Fruit fly (Drosophila melanogaster) whole organism, embryonic: Measurements from ENCODE around the gene CG9132.

ENCODE experiments used
- Atf3 ChIP-seq: fragments of 200-800 bp; sonication (Bioruptor generic); optimal IDR thresholded peaks from 3 replicates; lab custom pipeline; 2016; ENCODE audit warnings: missing biosample characterization, missing genetic modification characterization
- BEAF-32 ChIP-seq: fragments of 200-800 bp; sonication (Bioruptor generic); optimal IDR thresholded peaks from 3 replicates; lab custom pipeline; 2017; ENCODE audit warnings: missing biosample characterization, missing genetic modification characterization, mild to moderate bottlenecking, moderate library complexity, missing genetic modification reagents
- Blimp-1 ChIP-seq: fragments of 200-800 bp; sonication (Bioruptor generic); optimal IDR thresholded peaks from 3 replicates; lab custom pipeline; 2018; ENCODE audit warnings: missing biosample characterization, missing genetic modification characterization, mild to moderate bottlenecking, moderate library complexity, missing genetic modification reagents
- CG10321 ChIP-seq: fragments of 200-800 bp; sonication (Bioruptor generic); IDR thresholded peaks from 2 replicates; pipeline ENCODE4 v1.3.6; 2022; ENCODE audit warnings: missing biosample characterization, missing genetic modification characterization
- CG10543 ChIP-seq: fragments of 200-800 bp; sonication (Bioruptor generic); optimal IDR thresholded peaks from 3 replicates; lab custom pipeline; 2017; ENCODE audit warnings: missing biosample characterization, mild to moderate bottlenecking, missing genetic modification characterization, moderate library complexity
- CG10979 ChIP-seq: fragments of 200-800 bp; sonication (Bioruptor generic); optimal IDR thresholded peaks from 2 replicates; lab custom pipeline; 2018; ENCODE audit warnings: missing biosample characterization, mild to moderate bottlenecking, missing genetic modification characterization, moderate library complexity
- CG11504 ChIP-seq: fragments of 200-800 bp; sonication (Bioruptor generic); optimal IDR thresholded peaks from 3 replicates; lab custom pipeline; 2019; ENCODE audit warnings: missing biosample characterization, mild to moderate bottlenecking, missing genetic modification characterization, moderate library complexity
- CG12219 ChIP-seq: fragments of 200-800 bp; sonication (Bioruptor generic); optimal IDR thresholded peaks from 3 replicates; lab custom pipeline; 2018; ENCODE audit warnings: missing biosample characterization, mild to moderate bottlenecking, missing genetic modification characterization
- CG12942 ChIP-seq: fragments of 200-800 bp; sonication (Bioruptor generic); optimal IDR thresholded peaks from 3 replicates; lab custom pipeline; 2016; ENCODE audit warnings: missing biosample characterization, missing genetic modification characterization
- CG14860 ChIP-seq: fragments of 200-800 bp; sonication (Bioruptor generic); IDR thresholded peaks from 3 replicates; pipeline ENCODE4 v1.3.6; 2022; ENCODE audit warnings: missing biosample characterization, missing genetic modification characterization; ENCODE audit not compliant: partially characterized antibody
- CG16863 ChIP-seq: fragments of 200-800 bp; sonication (Bioruptor generic); optimal IDR thresholded peaks from 3 replicates; lab custom pipeline; 2016; ENCODE audit warnings: missing biosample characterization, missing genetic modification characterization
- CG17359 ChIP-seq: fragments of 200-800 bp; sonication (Bioruptor generic); optimal IDR thresholded peaks from 3 replicates; lab custom pipeline; 2018; ENCODE audit warnings: missing biosample characterization, mild to moderate bottlenecking, missing genetic modification characterization, moderate library complexity
- CG17829 ChIP-seq: fragments of 200-800 bp; optimal IDR thresholded peaks from 2 replicates; lab custom pipeline; 2019; ENCODE audit warnings: missing biosample characterization, mild to moderate bottlenecking, missing genetic modification characterization, moderate library complexity
- CG1832 ChIP-seq: fragments of 200-800 bp; sonication (Bioruptor generic); optimal IDR thresholded peaks from 2 replicates; lab custom pipeline; 2017; ENCODE audit warnings: missing biosample characterization, mild to moderate bottlenecking, missing genetic modification characterization, inconsistent platforms
- CG2199 ChIP-seq: fragments of 200-800 bp; sonication (Bioruptor generic); IDR thresholded peaks from 3 replicates; pipeline ENCODE4 v1.3.6; 2022; ENCODE audit warnings: missing biosample characterization, missing genetic modification characterization
- CG31224 ChIP-seq: fragments of 200-800 bp; sonication (Bioruptor generic); IDR thresholded peaks from 2 replicates; pipeline ENCODE4 v1.3.6; 2022; ENCODE audit warnings: missing biosample characterization, missing genetic modification characterization
- CG34376 ChIP-seq: fragments of 200-800 bp; sonication (Bioruptor generic); optimal IDR thresholded peaks from 2 replicates; lab custom pipeline; 2018; ENCODE audit warnings: missing biosample characterization, mild to moderate bottlenecking, missing genetic modification characterization
- CG6175 ChIP-seq: fragments of 200-800 bp; sonication (Bioruptor generic); IDR thresholded peaks from 3 replicates; pipeline ENCODE4 v1.3.6; 2022; ENCODE audit warnings: missing biosample characterization, missing genetic modification characterization
- CG8089 ChIP-seq: fragments of 200-800 bp; sonication (Bioruptor generic); optimal IDR thresholded peaks from 3 replicates; lab custom pipeline; 2016; ENCODE audit warnings: missing biosample characterization, missing genetic modification characterization
- CG8290 ChIP-seq, 3 experiments: fragments of 200-800 bp; sonication (Bioruptor generic); optimal IDR thresholded peaks; 2 replicates each; lab custom pipeline; 2016 to 2019; ENCODE audit warnings: missing biosample characterization in 3 of 3, missing genetic modification characterization in 3 of 3, mild to moderate bottlenecking in 2 of 3, moderate library complexity in 1 of 3
- CG8478 ChIP-seq: fragments of >200 bp; optimal IDR thresholded peaks from 2 replicates; lab custom pipeline; 2018
- CoRest ChIP-seq: fragments of 200-800 bp; sonication (Bioruptor generic); optimal IDR thresholded peaks from 3 replicates; lab custom pipeline; 2018; ENCODE audit warnings: missing biosample characterization, mild to moderate bottlenecking, missing genetic modification characterization, moderate library complexity
- D19A ChIP-seq: fragments of 200-800 bp; optimal IDR thresholded peaks from 3 replicates; lab custom pipeline; 2019; ENCODE audit warnings: missing biosample characterization, mild to moderate bottlenecking, missing genetic modification characterization, moderate library complexity
- Dbx ChIP-seq: fragments of 200-800 bp; sonication (Bioruptor generic); IDR thresholded peaks from 3 replicates; pipeline ENCODE4 v1.3.6; 2022; ENCODE audit warnings: missing biosample characterization, missing genetic modification characterization
- Gsc ChIP-seq: fragments of 200-800 bp; sonication (Bioruptor generic); IDR thresholded peaks from 2 replicates; pipeline ENCODE4 v1.3.6; 2022; ENCODE audit warnings: missing biosample characterization, missing genetic modification characterization
- HLH54F ChIP-seq: fragments of 200-800 bp; sonication (Bioruptor generic); optimal IDR thresholded peaks from 3 replicates; lab custom pipeline; 2016; ENCODE audit warnings: missing biosample characterization, missing genetic modification characterization
- HmgZ ChIP-seq: fragments of 200-800 bp; sonication (Bioruptor generic); optimal IDR thresholded peaks from 2 replicates; lab custom pipeline; 2018; ENCODE audit warnings: missing biosample characterization, mild to moderate bottlenecking, missing genetic modification characterization
- Hr78 ChIP-seq, 2 experiments: fragments of 200-800 bp in 1 of 2; fragments of >200 bp in 1 of 2; sonication (Bioruptor generic) in 1 of 2; optimal IDR thresholded peaks; 2 replicates each; lab custom pipeline; 2017 to 2019; ENCODE audit warnings: missing biosample characterization in 2 of 2, missing genetic modification characterization in 2 of 2, mild to moderate bottlenecking in 1 of 2, moderate library complexity in 1 of 2
- Mad ChIP-seq: fragments of 200-800 bp; sonication (Bioruptor generic); optimal IDR thresholded peaks from 2 replicates; lab custom pipeline; 2016; ENCODE audit warnings: missing biosample characterization, missing genetic modification characterization
- Med ChIP-seq: fragments of 200-800 bp; sonication (Bioruptor generic); peaks from one replicate; lab custom pipeline; 2016; ENCODE audit warnings: missing biosample characterization, missing genetic modification characterization, mild to moderate bottlenecking, inconsistent platforms, moderate library complexity
- Mes4 ChIP-seq: fragments of 200-800 bp; sonication (Bioruptor generic); optimal IDR thresholded peaks from 2 replicates; lab custom pipeline; 2016; ENCODE audit warnings: missing biosample characterization, missing genetic modification characterization
- Nf-YC ChIP-seq: fragments of 200-800 bp; optimal IDR thresholded peaks from 3 replicates; lab custom pipeline; 2019; ENCODE audit warnings: missing biosample characterization, mild to moderate bottlenecking, missing genetic modification characterization, moderate library complexity
- Pdp1 ChIP-seq, 2 experiments: fragments of 200-800 bp; sonication (Bioruptor generic); optimal IDR thresholded peaks; 3 replicates each; lab custom pipeline; 2016; ENCODE audit warnings: missing biosample characterization in 2 of 2, missing genetic modification characterization in 2 of 2, mild to moderate bottlenecking in 1 of 2, moderate library complexity in 1 of 2
- chinmo ChIP-seq: fragments of 200-800 bp; sonication (Bioruptor generic); IDR thresholded peaks from 4 replicates; pipeline ENCODE4 v1.3.6; 2022; ENCODE audit warnings: missing biosample characterization, missing genetic modification characterization; ENCODE audit not compliant: partially characterized antibody
- ci ChIP-seq: fragments of 200-800 bp; sonication (Bioruptor generic); IDR thresholded peaks from 3 replicates; pipeline ENCODE4 v1.3.6; 2022; ENCODE audit warnings: missing biosample characterization, missing genetic modification characterization
- gem ChIP-seq: fragments of 200-800 bp; sonication (Bioruptor generic); optimal IDR thresholded peaks from 2 replicates; lab custom pipeline; 2019; ENCODE audit warnings: missing biosample characterization, mild to moderate bottlenecking, missing genetic modification characterization, moderate library complexity
- gsb ChIP-seq: fragments of 200-800 bp; sonication (Bioruptor generic); IDR thresholded peaks from 2 replicates; pipeline ENCODE4 v1.3.6; 2022; ENCODE audit warnings: missing biosample characterization, missing genetic modification characterization
- hkb ChIP-seq, 2 experiments: fragments of 200-800 bp in 1 of 2; fragments of >200 bp in 1 of 2; sonication (Bioruptor generic) in 1 of 2; IDR thresholded peaks in 1 of 2; optimal IDR thresholded peaks in 1 of 2; 2 replicates each; pipeline versions ENCODE4 v1.3.6 to Lab custom; 2017 to 2022; ENCODE audit warnings: missing biosample characterization in 1 of 2, missing genetic modification characterization in 1 of 2
- jigr1 ChIP-seq: fragments of 200-800 bp; sonication (Bioruptor generic); IDR thresholded peaks from 3 replicates; pipeline ENCODE4 v1.3.6; 2022; ENCODE audit warnings: missing biosample characterization, missing genetic modification characterization
- jing ChIP-seq: fragments of 200-800 bp; sonication (Bioruptor generic); optimal IDR thresholded peaks from 2 replicates; lab custom pipeline; 2018; ENCODE audit warnings: missing biosample characterization, mild to moderate bottlenecking, missing genetic modification characterization
- kah ChIP-seq: fragments of 200-800 bp; sonication (Bioruptor generic); optimal IDR thresholded peaks from 2 replicates; lab custom pipeline; 2018; ENCODE audit warnings: missing biosample characterization, mild to moderate bottlenecking, missing genetic modification characterization
- lab ChIP-seq: fragments of 200-800 bp; sonication (Bioruptor generic); optimal IDR thresholded peaks from 3 replicates; lab custom pipeline; 2017; ENCODE audit warnings: missing biosample characterization, missing genetic modification characterization, mild to moderate bottlenecking, moderate library complexity, missing genetic modification reagents
- sd ChIP-seq: fragments of 200-800 bp; sonication (Bioruptor generic); optimal IDR thresholded peaks from 3 replicates; lab custom pipeline; 2018; ENCODE audit warnings: missing biosample characterization, mild to moderate bottlenecking, missing genetic modification characterization, moderate library complexity
- slbo ChIP-seq: fragments of 200-800 bp; sonication (Bioruptor generic); IDR thresholded peaks from 2 replicates; pipeline ENCODE4 v1.3.6; 2022; ENCODE audit warnings: missing biosample characterization, missing genetic modification characterization
- sna ChIP-seq: fragments of 200-800 bp; sonication (Bioruptor generic); IDR thresholded peaks from 2 replicates; pipeline ENCODE4 v1.3.6; 2022; ENCODE audit warnings: missing biosample characterization, missing genetic modification characterization; ENCODE audit not compliant: partially characterized antibody
- toy ChIP-seq: fragments of 200-800 bp; sonication (Bioruptor generic); IDR thresholded peaks from 2 replicates; pipeline ENCODE4 v1.3.6; 2022; ENCODE audit warnings: missing biosample characterization, missing genetic modification characterization
- trh ChIP-seq: fragments of 200-800 bp; sonication (Bioruptor generic); optimal IDR thresholded peaks from 2 replicates; lab custom pipeline; 2016; ENCODE audit warnings: missing biosample characterization, missing genetic modification characterization
- vnd ChIP-seq: fragments of 200-800 bp; sonication (Bioruptor generic); IDR thresholded peaks from 3 replicates; pipeline ENCODE4 v1.3.6; 2022; ENCODE audit warnings: missing biosample characterization, missing genetic modification characterization; ENCODE audit not compliant: partially characterized antibody

The CG9132 gene

DNA sequence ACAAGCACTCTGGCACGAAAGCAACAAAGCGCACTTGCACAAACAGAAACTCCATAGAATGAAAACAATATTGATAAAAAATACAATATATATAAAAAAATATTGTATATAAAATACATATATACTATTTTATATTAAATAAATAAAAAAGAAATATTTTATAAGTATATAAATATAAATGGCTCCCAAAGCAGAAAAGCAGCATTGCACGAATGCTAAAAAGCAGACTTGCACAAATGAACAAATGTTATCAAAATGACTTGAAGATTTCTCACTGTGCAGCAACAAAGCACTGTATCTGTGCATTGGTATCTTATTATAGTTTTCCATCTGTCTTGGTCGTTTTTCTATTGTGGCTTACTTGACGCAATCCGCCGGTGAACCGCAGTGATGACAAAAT, 31.7 kb downstream of the CG9132 start (continued):
- peak; percentile 14 for TF ChIP-seq Blimp-1 (GFP tag; lab: Kevin White, UChicago)
- no peak for TF ChIP-seq Gsc (GFP tag; lab: Robert Waterston, UW)
- TF ChIP-seq HmgZ = no peak
- TF ChIP-seq CG10979 (tag; lab: Kevin White, UChicago) = peak; percentile 46
- TF ChIP-seq CG17829 = peak; percentile 37
- TF ChIP-seq kah (GFP tag; lab: Kevin White, UChicago) = no peak
- TF ChIP-seq CG8089 (GFP tag; lab: Kevin White, UChicago) = no peak
- TF ChIP-seq gsb (GFP tag; lab: Robert Waterston, UW) = no peak
- peak; percentile 41 for TF ChIP-seq D19A (tag; lab: Kevin White, UChicago)
- TF ChIP-seq CG34376 = no peak
- no peak for TF ChIP-seq vnd (GFP tag; lab: Robert Waterston, UW)
- TF ChIP-seq jing (GFP tag; lab: Kevin White, UChicago) = no peak
- no peak for TF ChIP-seq Dbx (GFP tag; lab: Robert Waterston, UW)
- no peak for TF ChIP-seq Mad (GFP tag; lab: Kevin White, UChicago)
- TF ChIP-seq CG12942 = no peak
- TF ChIP-seq CG16863 (GFP tag; lab: Kevin White, UChicago) = no peak
- no peak for TF ChIP-seq BEAF-32 (GFP tag; lab: Kevin White, UChicago)
- no peak for TF ChIP-seq jigr1 (GFP tag; lab: Robert Waterston, UW)
- TF ChIP-seq CG12219 (GFP tag; lab: Kevin White, UChicago) = no peak
- TF ChIP-seq CG17359 = peak; percentile 12
- peak; percentile 42 for TF ChIP-seq gem (tag; lab: Kevin White, UChicago)
- peak; percentile 9 for TF ChIP-seq CoRest (tag; lab: Kevin White, UChicago)
- peak; percentile 20 for TF ChIP-seq lab (GFP tag; lab: Kevin White, UChicago)
- no peak for TF ChIP-seq toy (GFP tag; lab: Robert Waterston, UW)
- TF ChIP-seq, all 482 proteins: peak for 46

DNA sequence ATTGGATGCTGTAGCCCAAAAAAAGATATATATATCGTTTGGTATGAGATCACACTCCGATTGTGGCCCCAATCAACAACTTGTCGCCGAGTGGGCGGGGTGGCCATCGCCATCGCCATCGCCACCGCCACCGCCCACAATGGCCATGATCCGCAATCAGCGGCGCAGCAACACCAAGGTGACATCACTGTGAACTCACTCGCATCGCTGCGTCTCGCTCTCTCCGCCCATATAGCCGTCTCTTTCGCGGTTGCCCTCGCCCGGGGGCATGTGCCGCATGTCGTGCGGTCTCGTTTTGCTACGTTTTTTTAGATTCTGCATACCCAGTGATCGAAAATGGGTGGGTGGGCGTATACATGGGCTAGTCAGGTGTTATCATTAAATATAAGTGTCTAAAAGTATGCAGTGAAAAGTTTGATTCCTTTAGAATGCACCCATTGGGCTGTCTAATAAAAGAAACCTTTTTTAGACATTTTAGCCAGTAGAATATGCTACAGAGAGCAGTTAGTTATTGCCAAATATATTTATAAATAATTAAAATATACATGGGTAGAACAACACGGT, 33.6 kb downstream of the CG9132 start:
- TF ChIP-seq sna (no peak), Mes4 (GFP tag; lab: Kevin White, UChicago) (no peak), CG6175 (GFP tag; lab: Robert Waterston, UW) (peak; percentile 71; the same call in 2 of the 3 replicates), Atf3 (GFP tag; lab: Kevin White, UChicago) (peak; percentile 47), Pdp1 (GFP tag; optimal IDR thresholded peaks at IDR 0.05; lab: Kevin White, UChicago) (peak in 1 of 2 experiments; percentile 16), slbo (peak; percentile 20; the same call in 1 of the 2 replicates), Hr78 (GFP tag; optimal IDR thresholded peaks at IDR 0.05; lab: Kevin White, UChicago) (peak in 1 of 2 experiments; percentile 91), CG8478 (lab: Kevin White, UChicago) (no peak), trh (GFP tag; lab: Kevin White, UChicago) (no peak), ci (GFP tag; lab: Robert Waterston, UW) (peak; percentile 50; the same call in 1 of the 3 replicates), Med (GFP tag; lab: Kevin White, UChicago) (peak; percentile 42), CG8290 (GFP tag; optimal IDR thresholded peaks at IDR 0.05; lab: Kevin White, UChicago) (no peak), CG8290 (tag; optimal IDR thresholded peaks at IDR 0.05; lab: Kevin White, UChicago) (peak; percentile 50 to 69), CG10321 (GFP tag; lab: Robert Waterston, UW) (peak; percentile 89), CG31224 (no peak), CG2199 (0 out of 3 replicates have a peak, but pooled peaks have one; percentile 19), CoRest (tag; lab: Kevin White, UChicago) (no peak), sd (tag; lab: Kevin White, UChicago) (peak; percentile 19), Nf-YC (peak; percentile 21), chinmo (peak; percentile 82; the same call in 3 of the 4 replicates), CG11504 (no peak), CG14860 (no peak), CG10543 (peak; percentile 38), hkb (optimal IDR thresholded peaks at IDR 0.05; lab: Kevin White, UChicago) (no peak), hkb (GFP tag; IDR thresholded peaks at IDR 0.05; lab: Robert Waterston, UW) (no peak), HLH54F (GFP tag; lab: Kevin White, UChicago) (no peak), CG1832 (GFP tag; lab: Kevin White, UChicago) (peak; percentile 66)
